Worm (Caenorhabditis elegans): Measurements from ENCODE around the gene lin-23.

ce11 chrII:6348360-6348759 lies 22.7 kb upstream of the lin-23 start:
- TF ChIP-seq cog-1 (tag; optimal IDR thresholded peaks at IDR 0.05), result peak; percentile 68
- TF ChIP-seq flt-1 (GFP tag; IDR thresholded peaks at IDR 0.05), result 0 out of 2 replicates have a peak, but pooled peaks have one; percentile 51

All from whole organism, midembryonic.